Fruit fly (Drosophila melanogaster) whole organism, embryonic: Measurements from ENCODE around the gene Etl1.
A peak's percentile ranks its signal among the peaks of the same experiment; 100 is the strongest.

ENCODE experiments used
- Bgb ChIP-seq: fragments of 200-800 bp; sonication (Bioruptor generic); IDR thresholded peaks from 2 replicates; pipeline ENCODE4 v1.3.6; 2022; ENCODE audit warnings: missing biosample characterization, missing genetic modification characterization; ENCODE audit not compliant: partially characterized antibody
- CG10543 ChIP-seq: fragments of 200-800 bp; sonication (Bioruptor generic); optimal IDR thresholded peaks from 3 replicates; lab custom pipeline; 2017; ENCODE audit warnings: missing biosample characterization, mild to moderate bottlenecking, missing genetic modification characterization, moderate library complexity
- CG12659 ChIP-seq: fragments of 200-800 bp; sonication (Bioruptor generic); optimal IDR thresholded peaks from 3 replicates; lab custom pipeline; 2017; ENCODE audit warnings: mild to moderate bottlenecking, missing biosample characterization, missing genetic modification reagents, missing genetic modification characterization
- CG16813 ChIP-seq: fragments of 200-800 bp; sonication (Bioruptor generic); IDR thresholded peaks from 3 replicates; pipeline ENCODE4 v1.3.6; 2022; ENCODE audit warnings: missing biosample characterization, missing genetic modification characterization; ENCODE audit not compliant: partially characterized antibody
- CG18619 ChIP-seq: fragments of 200-800 bp; sonication (Bioruptor generic); optimal IDR thresholded peaks from 3 replicates; lab custom pipeline; 2017; ENCODE audit warnings: missing biosample characterization, mild to moderate bottlenecking, missing genetic modification characterization
- CG2875 ChIP-seq: fragments of 200-800 bp; sonication (Bioruptor generic); optimal IDR thresholded peaks from 2 replicates; lab custom pipeline; 2017; ENCODE audit warnings: missing biosample characterization, mild to moderate bottlenecking, missing genetic modification characterization, missing genetic modification reagents
- CG30403 ChIP-seq: fragments of 200-800 bp; sonication (Bioruptor generic); optimal IDR thresholded peaks from 3 replicates; lab custom pipeline; 2016; ENCODE audit warnings: missing biosample characterization, missing genetic modification characterization
- CG31441 ChIP-seq: fragments of 200-800 bp; sonication (Bioruptor generic); IDR thresholded peaks from 2 replicates; pipeline ENCODE4 v1.3.6; 2022; ENCODE audit warnings: missing biosample characterization, missing genetic modification characterization
- CG34376 ChIP-seq: fragments of 200-800 bp; sonication (Bioruptor generic); optimal IDR thresholded peaks from 2 replicates; lab custom pipeline; 2018; ENCODE audit warnings: missing biosample characterization, mild to moderate bottlenecking, missing genetic modification characterization
- CG3838 ChIP-seq: fragments of 200-800 bp; sonication (Bioruptor generic); optimal IDR thresholded peaks from 3 replicates; lab custom pipeline; 2016; ENCODE audit warnings: missing biosample characterization, missing genetic modification characterization
- CG42726 ChIP-seq: fragments of 200-800 bp; sonication (Bioruptor generic); IDR thresholded peaks from 2 replicates; pipeline ENCODE4 v1.3.6; 2022; ENCODE audit warnings: missing biosample characterization, missing genetic modification characterization; ENCODE audit not compliant: partially characterized antibody
- CG4707 ChIP-seq: fragments of 200-800 bp; sonication (Bioruptor generic); optimal IDR thresholded peaks from 2 replicates; lab custom pipeline; 2018; ENCODE audit warnings: missing biosample characterization, mild to moderate bottlenecking, missing genetic modification characterization, moderate library complexity
- CG6813 ChIP-seq: fragments of 200-800 bp; sonication (Bioruptor generic); optimal IDR thresholded peaks from 2 replicates; lab custom pipeline; 2017; ENCODE audit warnings: missing biosample characterization, missing genetic modification characterization, mild to moderate bottlenecking, moderate library complexity, missing genetic modification reagents
- CG9932 ChIP-seq: fragments of 200-800 bp; sonication (Bioruptor generic); IDR thresholded peaks from 2 replicates; pipeline ENCODE4 v1.3.6; 2022; ENCODE audit warnings: missing biosample characterization, missing genetic modification characterization
- Eip74EF ChIP-seq, 2 experiments: fragments of 200-800 bp in 1 of 2; fragments of >200 bp in 1 of 2; sonication (Bioruptor generic) in 1 of 2; optimal IDR thresholded peaks; 2 replicates each; lab custom pipeline; 2017 to 2019; ENCODE audit warnings: missing biosample characterization in 2 of 2, missing genetic modification characterization in 2 of 2, mild to moderate bottlenecking in 1 of 2, moderate library complexity in 1 of 2
- Lhr ChIP-seq: fragments of 200-800 bp; sonication (Bioruptor generic); optimal IDR thresholded peaks from 3 replicates; lab custom pipeline; 2017; ENCODE audit warnings: mild to moderate bottlenecking, missing biosample characterization, missing genetic modification reagents, missing genetic modification characterization
- Lim3 ChIP-seq: fragments of 200-800 bp; sonication (Bioruptor generic); IDR thresholded peaks from 2 replicates; pipeline ENCODE4 v1.3.6; 2022; ENCODE audit warnings: missing biosample characterization, missing genetic modification characterization
- Mad ChIP-seq: fragments of 200-800 bp; sonication (Bioruptor generic); optimal IDR thresholded peaks from 2 replicates; lab custom pipeline; 2016; ENCODE audit warnings: missing biosample characterization, missing genetic modification characterization
- NK7.1 ChIP-seq: fragments of 200-800 bp; sonication (Bioruptor generic); optimal IDR thresholded peaks from 3 replicates; lab custom pipeline; 2016; ENCODE audit warnings: missing biosample characterization, missing genetic modification characterization
- Stat92E ChIP-seq, 3 experiments: fragments of >200 bp in 2 of 3; fragments of 200-800 bp in 1 of 3; sonication (Bioruptor generic) in 1 of 3; optimal IDR thresholded peaks; 2 replicates each; lab custom pipeline; 2017 to 2019; ENCODE audit warnings: missing biosample characterization in 3 of 3, missing genetic modification characterization in 3 of 3, mild to moderate bottlenecking in 1 of 3, moderate library complexity in 1 of 3
- bcd ChIP-seq: fragments of 200-800 bp; sonication (Bioruptor generic); optimal IDR thresholded peaks from 2 replicates; lab custom pipeline; 2017; ENCODE audit warnings: missing biosample characterization, mild to moderate bottlenecking, missing genetic modification characterization
- caup ChIP-seq: fragments of 200-800 bp; sonication (Bioruptor generic); optimal IDR thresholded peaks from 3 replicates; lab custom pipeline; 2017; ENCODE audit warnings: missing biosample characterization, mild to moderate bottlenecking, missing genetic modification characterization, moderate library complexity; ENCODE audit not compliant: severe bottlenecking
- chinmo ChIP-seq: fragments of 200-800 bp; sonication (Bioruptor generic); IDR thresholded peaks from 4 replicates; pipeline ENCODE4 v1.3.6; 2022; ENCODE audit warnings: missing biosample characterization, missing genetic modification characterization; ENCODE audit not compliant: partially characterized antibody
- disco-r ChIP-seq: fragments of 200-800 bp; sonication (Bioruptor generic); optimal IDR thresholded peaks from 2 replicates; lab custom pipeline; 2016; ENCODE audit warnings: missing biosample characterization, missing genetic modification characterization
- eve ChIP-seq, 2 experiments: fragments of >200 bp; optimal IDR thresholded peaks; 2 replicates each; lab custom pipeline; 2017; ENCODE audit warnings: missing biosample characterization in 2 of 2, missing genetic modification characterization in 2 of 2
- gce ChIP-seq: fragments of 200-800 bp; sonication (Bioruptor generic); IDR thresholded peaks from 3 replicates; pipeline ENCODE4 v1.3.6; 2022; ENCODE audit warnings: missing biosample characterization, missing genetic modification characterization
- gsb-n ChIP-seq: fragments of 200-800 bp; sonication (Bioruptor generic); optimal IDR thresholded peaks from 3 replicates; lab custom pipeline; 2018; ENCODE audit warnings: missing biosample characterization, mild to moderate bottlenecking, missing genetic modification characterization
- hb ChIP-seq: fragments of 200-800 bp; sonication (Bioruptor generic); IDR thresholded peaks from 3 replicates; pipeline ENCODE4 v1.3.6; 2022; ENCODE audit warnings: missing biosample characterization, missing genetic modification characterization; ENCODE audit not compliant: partially characterized antibody
- hth ChIP-seq: fragments of >200 bp; optimal IDR thresholded peaks from 2 replicates; lab custom pipeline; 2017; ENCODE audit warnings: inconsistent platforms
- jumu ChIP-seq: fragments of 200-800 bp; sonication (Bioruptor generic); optimal IDR thresholded peaks from 3 replicates; lab custom pipeline; 2016; ENCODE audit warnings: missing biosample characterization, missing genetic modification characterization
- klu ChIP-seq: fragments of 200-800 bp; sonication (Bioruptor generic); IDR thresholded peaks from 2 replicates; pipeline ENCODE4 v1.3.6; 2022; ENCODE audit warnings: missing biosample characterization, missing genetic modification characterization
- p53 ChIP-seq: fragments of 200-800 bp; sonication (Bioruptor generic); optimal IDR thresholded peaks from 2 replicates; lab custom pipeline; 2016; ENCODE audit warnings: missing biosample characterization, missing genetic modification characterization
- peb ChIP-seq: fragments of 200-800 bp; sonication (Bioruptor generic); IDR thresholded peaks from 2 replicates; pipeline ENCODE4 v1.3.6; 2022; ENCODE audit warnings: missing biosample characterization, missing genetic modification characterization
- ssp ChIP-seq: fragments of 200-800 bp; sonication (Bioruptor generic); IDR thresholded peaks from 2 replicates; pipeline ENCODE4 v1.3.6; 2022; ENCODE audit warnings: missing biosample characterization, missing genetic modification characterization
- tll ChIP-seq, 2 experiments: fragments of 200-800 bp in 1 of 2; fragments of >200 bp in 1 of 2; sonication (Bioruptor generic) in 1 of 2; optimal IDR thresholded peaks; 2 replicates each; lab custom pipeline; 2017 to 2019; ENCODE audit warnings: missing biosample characterization in 2 of 2, missing genetic modification characterization in 2 of 2, mild to moderate bottlenecking in 1 of 2, moderate library complexity in 1 of 2
- vfl ChIP-seq: fragments of 200-800 bp; sonication (Bioruptor generic); optimal IDR thresholded peaks from 2 replicates; lab custom pipeline; 2016; ENCODE audit warnings: missing biosample characterization, missing genetic modification characterization
- wor ChIP-seq: fragments of 200-800 bp; sonication (Bioruptor generic); IDR thresholded peaks from 2 replicates; pipeline ENCODE4 v1.3.6; 2022; ENCODE audit warnings: missing biosample characterization, missing genetic modification characterization
- zen ChIP-seq: fragments of 200-800 bp; sonication (Bioruptor generic); optimal IDR thresholded peaks from 3 replicates; lab custom pipeline; 2018; ENCODE audit warnings: missing biosample characterization, mild to moderate bottlenecking, missing genetic modification characterization, moderate library complexity

Gene Etl1

DNA sequence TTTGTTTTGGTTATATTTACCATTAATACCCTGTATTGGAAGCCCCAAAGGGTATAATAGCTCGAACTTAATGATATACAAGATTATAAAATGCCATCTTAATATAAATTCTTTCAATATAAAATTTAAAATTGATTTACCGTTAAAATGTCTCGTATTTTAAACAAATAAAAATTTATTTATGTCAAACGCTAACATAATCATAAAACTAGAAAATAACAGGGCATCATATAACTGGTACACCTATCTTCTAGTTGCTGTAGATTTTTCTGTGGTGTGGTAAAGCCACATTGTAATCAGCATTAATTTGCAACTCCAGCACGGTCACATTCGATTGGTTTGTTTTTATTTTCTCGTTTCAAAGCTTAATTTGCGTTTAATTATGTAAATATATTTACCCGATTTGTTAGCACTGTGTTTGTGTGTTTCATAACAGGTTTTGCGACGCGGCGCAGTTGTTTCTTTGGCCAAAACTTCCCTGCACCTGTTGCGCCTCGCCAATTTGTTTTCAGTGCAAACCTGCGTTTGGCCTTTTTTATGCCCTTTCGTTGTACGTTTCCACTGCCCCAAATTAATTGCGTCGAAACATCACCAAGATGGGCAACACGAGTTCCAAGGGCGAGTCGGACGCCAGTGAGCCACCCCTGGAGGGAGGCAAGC lies 44.7 kb upstream of the Etl1 start, which contains the start of the genes CG4658 and CG5846 (continued):
- peak; percentile 90 for TF ChIP-seq CG9932 (GFP tag; lab: Robert Waterston, UW)
- TF ChIP-seq klu (GFP tag; lab: Robert Waterston, UW), result peak; percentile 87
- TF ChIP-seq CG34376 (GFP tag; lab: Kevin White, UChicago), result peak; percentile 70
- TF ChIP-seq Mad (GFP tag; lab: Kevin White, UChicago), result peak; percentile 85
- TF ChIP-seq CG18619 (GFP tag; lab: Kevin White, UChicago), result peak; percentile 87
- no peak for TF ChIP-seq eve (GFP tag; optimal IDR thresholded peaks at IDR 0.05; lab: Kevin White, UChicago)
- peak; percentile 97 for TF ChIP-seq CG31441 (GFP tag; lab: Robert Waterston, UW)
- peak; percentile 74 for TF ChIP-seq CG10543 (GFP tag; lab: Kevin White, UChicago)
- peak; percentile 84 for TF ChIP-seq CG2875 (GFP tag; lab: Kevin White, UChicago)
- TF ChIP-seq chinmo (GFP tag; lab: Robert Waterston, UW), result 0 out of 4 replicates have a peak, but pooled peaks have one; percentile 46
- no peak for TF ChIP-seq Bgb (GFP tag; lab: Robert Waterston, UW)
- TF ChIP-seq wor (GFP tag; lab: Robert Waterston, UW), result peak; percentile 90
- peak; percentile 88 for TF ChIP-seq ssp (GFP tag; lab: Robert Waterston, UW)
- TF ChIP-seq NK7.1 (GFP tag; lab: Kevin White, UChicago), result peak; percentile 39
- no peak for TF ChIP-seq CG16813 (GFP tag; lab: Robert Waterston, UW)
- no peak for TF ChIP-seq hb (GFP tag; lab: Robert Waterston, UW)
- TF ChIP-seq caup, result peak; percentile 88
- peak; percentile 87 for TF ChIP-seq gce
- peak in 1 of 3 experiments; percentile 88 for TF ChIP-seq Stat92E (GFP tag; optimal IDR thresholded peaks at IDR 0.05; lab: Kevin White, UChicago)
- peak; percentile 59 for TF ChIP-seq vfl
- peak in 1 of 2 experiments; percentile 93 for TF ChIP-seq Eip74EF (GFP tag; optimal IDR thresholded peaks at IDR 0.05; lab: Kevin White, UChicago)
- peak; percentile 79 for TF ChIP-seq CG6813
- TF ChIP-seq Lim3, result peak; percentile 61; the same call in 1 of the 2 replicates
- peak in 1 of 2 experiments; percentile 54 for TF ChIP-seq tll (GFP tag; optimal IDR thresholded peaks at IDR 0.05; lab: Kevin White, UChicago)
- peak; percentile 80 for TF ChIP-seq Lhr (GFP tag; lab: Kevin White, UChicago)
- TF ChIP-seq hth, result no peak
- peak; percentile 97 for TF ChIP-seq CG30403 (GFP tag; lab: Kevin White, UChicago)
- TF ChIP-seq bcd (GFP tag; lab: Kevin White, UChicago), result peak; percentile 93
- peak; percentile 62 for TF ChIP-seq p53 (GFP tag; lab: Kevin White, UChicago)
- peak; percentile 81 for TF ChIP-seq disco-r (GFP tag; lab: Kevin White, UChicago)
- TF ChIP-seq zen (tag; lab: Kevin White, UChicago), result peak; percentile 96
- TF ChIP-seq jumu (GFP tag; lab: Kevin White, UChicago), result peak; percentile 57
- TF ChIP-seq CG42726 (GFP tag; lab: Robert Waterston, UW), result no peak
- TF ChIP-seq CG4707 (GFP tag; lab: Kevin White, UChicago), result peak; percentile 64
- TF ChIP-seq gsb-n (tag; lab: Kevin White, UChicago), result peak; percentile 97
- TF ChIP-seq CG3838 (GFP tag; lab: Kevin White, UChicago), result peak; percentile 82
- TF ChIP-seq CG12659 (GFP tag; lab: Kevin White, UChicago), result peak; percentile 94
- TF ChIP-seq peb (GFP tag; lab: Robert Waterston, UW), result peak; percentile 95
